Fruit fly (Drosophila melanogaster) S2 (cell line): ENCODE measurements around the gene Galphai.

Source experiments
- CG8478 ChIP-seq: fragments of >200 bp; optimal IDR thresholded peaks from 2 replicates; lab custom pipeline; 2018
- CTCF ChIP-seq, 2 experiments: fragments of >200 bp; optimal IDR thresholded peaks; 2 replicates each; lab custom pipeline; 2018

DNA sequence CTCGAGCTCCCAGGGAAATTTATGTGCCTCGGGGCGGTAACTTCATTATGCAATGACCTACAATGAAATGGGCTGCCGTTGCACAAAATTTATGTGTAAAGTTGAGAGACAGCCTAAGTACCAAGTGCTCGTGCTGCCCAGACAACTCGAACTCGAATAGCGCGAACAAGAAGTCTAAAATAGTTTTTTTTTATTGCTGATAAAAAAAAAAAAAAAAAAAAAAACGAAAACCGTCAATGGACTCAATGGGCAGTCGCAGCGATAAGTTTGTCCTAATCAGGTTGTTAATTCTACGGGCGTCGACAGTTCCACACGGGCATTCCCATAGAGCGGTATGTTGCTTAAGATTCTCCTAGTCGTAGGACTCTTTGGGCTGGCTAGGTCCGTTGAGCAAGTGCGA lies 47.2 kb downstream of the Galphai start, which contains the start of gene CG14820:
- TF ChIP-seq CG8478 (lab: Kevin White, UChicago) (no peak), CTCF (optimal IDR thresholded peaks at IDR 0.05; lab: Kevin White, UChicago) (no peak)
